Worm (Caenorhabditis elegans) whole organism, L1 larva: ENCODE measurements around the gene T25F10.3.

Experiments
- C16A3.4 ChIP-seq: fragments of 150-350 bp; optimal IDR thresholded peaks from 2 replicates; lab custom pipeline; 2014; ENCODE audit warnings: missing biosample characterization, missing genetic modification characterization
- aha-1 ChIP-seq: fragments of 150-350 bp; optimal IDR thresholded peaks from 2 replicates; lab custom pipeline; 2014; ENCODE audit warnings: missing biosample characterization, missing genetic modification characterization
- alr-1 ChIP-seq: fragments of 200-800 bp; sonication (Bioruptor generic); optimal IDR thresholded peaks from 2 replicates; lab custom pipeline; 2018; ENCODE audit warnings: borderline replicate concordance, mild to moderate bottlenecking, missing genetic modification characterization, missing compliant biosample characterization
- blmp-1 ChIP-seq: fragments of 150-350 bp; optimal IDR thresholded peaks from 2 replicates; lab custom pipeline; 2014; ENCODE audit warnings: missing biosample characterization, missing genetic modification characterization
- ceh-82 ChIP-seq, 3 experiments: fragments of 150-350 bp in 1 of 3; sonication (generic microtip) in 2 of 3; optimal IDR thresholded peaks; 2 replicates each; lab custom pipeline; 2014 to 2017; ENCODE audit warnings: missing biosample characterization in 3 of 3, missing genetic modification characterization in 3 of 3
- efl-1 ChIP-seq, 4 experiments: fragments of 150-350 bp; optimal IDR thresholded peaks in 3 of 4; peaks in 1 of 4; 1 replicate in 1 of 4; 2 replicates in 3 of 4; lab custom pipeline; 2014; ENCODE audit warnings: missing biosample characterization in 2 of 4, missing genetic modification characterization in 2 of 4, missing genetic modification reagents in 2 of 4
- egl-27 ChIP-seq, 2 experiments: fragments of 150-350 bp in 1 of 2; sonication (generic microtip); optimal IDR thresholded peaks; 3 replicates each; lab custom pipeline; 2017 to 2018; ENCODE audit warnings: missing biosample characterization in 2 of 2, missing genetic modification characterization in 2 of 2, missing genetic modification reagents in 2 of 2
- elt-2 ChIP-seq: sonication (generic microtip); optimal IDR thresholded peaks from 2 replicates; lab custom pipeline; 2016; ENCODE audit warnings: missing genetic modification characterization, mild to moderate bottlenecking, inconsistent platforms, missing compliant biosample characterization, missing genetic modification reagents
- elt-3 ChIP-seq, 6 experiments: fragments of 150-350 bp in 1 of 6; sonication (generic microtip); optimal IDR thresholded peaks; 2 replicates each; lab custom pipeline; 2017 to 2018; ENCODE audit warnings: missing biosample characterization in 6 of 6, missing genetic modification characterization in 6 of 6, inconsistent platforms in 1 of 6
- fkh-8 ChIP-seq: sonication (generic microtip); optimal IDR thresholded peaks from 2 replicates; lab custom pipeline; 2016; ENCODE audit warnings: mild to moderate bottlenecking, missing genetic modification characterization, missing compliant biosample characterization
- grh-1 ChIP-seq: fragments of 200-800 bp; sonication (Bioruptor generic); IDR thresholded peaks from 2 replicates; pipeline ENCODE4 v1.3.6; 2022; ENCODE audit warnings: missing genetic modification reagents, missing genetic modification characterization, missing compliant biosample characterization
- hlh-17 ChIP-seq: fragments of 200-800 bp; sonication (Bioruptor generic); optimal IDR thresholded peaks from 2 replicates; lab custom pipeline; 2018; ENCODE audit warnings: missing genetic modification characterization, mild to moderate bottlenecking, missing compliant biosample characterization, moderate library complexity, borderline replicate concordance
- hpl-2 ChIP-seq: fragments of 150-350 bp; optimal IDR thresholded peaks from 2 replicates; lab custom pipeline; 2014; ENCODE audit warnings: missing biosample characterization, missing genetic modification reagents, missing genetic modification characterization
- irx-1 ChIP-seq: sonication (generic microtip); optimal IDR thresholded peaks from 2 replicates; lab custom pipeline; 2016; ENCODE audit warnings: missing genetic modification characterization, missing compliant biosample characterization
- jun-1 ChIP-seq: fragments of 150-350 bp; optimal IDR thresholded peaks from 2 replicates; lab custom pipeline; 2014; ENCODE audit warnings: missing biosample characterization, missing genetic modification reagents, missing genetic modification characterization
- lin-13 ChIP-seq: fragments of 150-350 bp; optimal IDR thresholded peaks from 2 replicates; lab custom pipeline; 2014; ENCODE audit warnings: missing biosample characterization, missing genetic modification reagents, missing genetic modification characterization
- lin-14 ChIP-seq: fragments of 200-800 bp; sonication (Bioruptor generic); optimal IDR thresholded peaks from 2 replicates; lab custom pipeline; 2018; ENCODE audit warnings: mild to moderate bottlenecking, missing genetic modification characterization, moderate library complexity, missing compliant biosample characterization
- lin-35 ChIP-seq, 2 experiments: fragments of 150-350 bp; optimal IDR thresholded peaks; 2 replicates each; lab custom pipeline; 2014; ENCODE audit warnings: missing biosample characterization in 2 of 2, missing genetic modification characterization in 2 of 2, missing genetic modification reagents in 2 of 2
- lin-39 ChIP-seq: fragments of 150-350 bp; optimal IDR thresholded peaks from 2 replicates; lab custom pipeline; 2014; ENCODE audit warnings: missing biosample characterization, missing genetic modification reagents, missing genetic modification characterization
- lsy-2 ChIP-seq, 2 experiments: fragments of 150-350 bp; optimal IDR thresholded peaks; 2 replicates each; lab custom pipeline; 2014; ENCODE audit warnings: missing biosample characterization in 2 of 2, missing genetic modification characterization in 2 of 2
- mab-9 ChIP-seq: fragments of 200-800 bp; sonication (Bioruptor generic); IDR thresholded peaks from 2 replicates; pipeline ENCODE4 v1.3.6; 2022; ENCODE audit warnings: missing genetic modification reagents, missing genetic modification characterization, missing compliant biosample characterization
- mdl-1 ChIP-seq, 2 experiments: fragments of 150-350 bp; optimal IDR thresholded peaks; 2 replicates each; lab custom pipeline; 2014 to 2017; ENCODE audit warnings: missing biosample characterization in 2 of 2, missing genetic modification characterization in 2 of 2, inconsistent platforms in 1 of 2
- mef-2 ChIP-seq: fragments of 150-350 bp; optimal IDR thresholded peaks from 2 replicates; lab custom pipeline; 2014; ENCODE audit warnings: missing biosample characterization, missing genetic modification characterization
- nhr-47 ChIP-seq: sonication (generic microtip); optimal IDR thresholded peaks from 2 replicates; lab custom pipeline; 2016; ENCODE audit warnings: mild to moderate bottlenecking, missing genetic modification characterization, moderate library complexity, missing compliant biosample characterization
- nhr-71 ChIP-seq: sonication (generic microtip); optimal IDR thresholded peaks from 2 replicates; lab custom pipeline; 2016; ENCODE audit warnings: mild to moderate bottlenecking, missing genetic modification characterization, moderate library complexity, missing compliant biosample characterization
- nhr-76 ChIP-seq: sonication (generic microtip); optimal IDR thresholded peaks from 2 replicates; lab custom pipeline; 2017; ENCODE audit warnings: missing biosample characterization, missing genetic modification characterization
- nhr-84 ChIP-seq: sonication (generic microtip); optimal IDR thresholded peaks from 2 replicates; lab custom pipeline; 2017; ENCODE audit warnings: missing biosample characterization, missing genetic modification characterization
- pqm-1 ChIP-seq: sonication (generic microtip); optimal IDR thresholded peaks from 3 replicates; lab custom pipeline; 2017; ENCODE audit warnings: missing biosample characterization, missing genetic modification characterization
- snu-23 ChIP-seq: sonication (generic microtip); optimal IDR thresholded peaks from 2 replicates; lab custom pipeline; 2016; ENCODE audit warnings: missing genetic modification characterization, missing compliant biosample characterization
- sox-4 ChIP-seq: sonication (generic microtip); optimal IDR thresholded peaks from 2 replicates; lab custom pipeline; 2016; ENCODE audit warnings: missing genetic modification characterization, missing compliant biosample characterization
- unc-130 ChIP-seq: fragments of 150-350 bp; optimal IDR thresholded peaks from 2 replicates; lab custom pipeline; 2017; ENCODE audit warnings: missing biosample characterization, missing genetic modification characterization, inconsistent platforms
- unc-62 ChIP-seq: fragments of 150-350 bp; optimal IDR thresholded peaks from 2 replicates; lab custom pipeline; 2014; ENCODE audit warnings: missing biosample characterization, missing genetic modification reagents, missing genetic modification characterization
- unc-86 ChIP-seq: sonication (generic microtip); optimal IDR thresholded peaks from 2 replicates; lab custom pipeline; 2016; ENCODE audit warnings: missing genetic modification characterization, missing compliant biosample characterization
- unc-98 ChIP-seq: fragments of 200-800 bp; sonication (Bioruptor generic); IDR thresholded peaks from 2 replicates; pipeline ENCODE4 v1.3.6; 2022; ENCODE audit warnings: missing genetic modification characterization, missing compliant biosample characterization
- vab-15 ChIP-seq: sonication (generic microtip); optimal IDR thresholded peaks from 2 replicates; lab custom pipeline; 2017; ENCODE audit warnings: missing genotype, mild to moderate bottlenecking, missing genetic modification characterization, missing compliant biosample characterization
- xbp-1 ChIP-seq: sonication (generic microtip); optimal IDR thresholded peaks from 2 replicates; lab custom pipeline; 2016; ENCODE audit warnings: missing genetic modification characterization, missing compliant biosample characterization
- ztf-11 ChIP-seq, 2 experiments: sonication (generic microtip); optimal IDR thresholded peaks; 2 replicates each; lab custom pipeline; 2016 to 2017; ENCODE audit warnings: missing genetic modification characterization in 2 of 2, missing biosample characterization in 1 of 2, missing compliant biosample characterization in 1 of 2

T25F10.3 gene

DNA sequence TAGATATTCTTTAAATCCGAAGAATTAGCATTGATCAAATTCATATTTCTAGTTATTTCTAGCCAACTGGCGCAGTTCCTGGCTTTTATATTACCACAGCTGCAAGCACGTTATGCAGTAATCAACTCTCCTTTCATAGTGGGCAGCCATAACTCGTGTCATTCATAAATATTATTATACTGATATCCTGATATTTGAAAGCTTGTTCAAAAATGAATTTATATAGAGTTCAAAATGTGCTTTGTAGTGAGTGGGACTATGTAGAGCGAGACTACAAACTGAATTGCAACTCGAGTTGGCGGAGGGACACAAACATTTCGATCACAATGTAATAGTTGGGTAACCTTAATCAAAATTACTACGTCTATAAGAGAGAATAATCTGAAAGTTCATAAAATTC is 26.8 kb downstream of the T25F10.3 start, which contains the start of gene srh-30:
Gene srh-30, minus strand, starts transcription at position 101 of the 400 bp plus-strand sequence.
- TF ChIP-seq nhr-71 (tag; lab: Kevin White, UChicago) (no peak), elt-3 (tag; optimal IDR thresholded peaks at IDR 0.05; lab: Kevin White, UChicago) (no peak), jun-1 (tag; lab: Kevin White, UChicago) (no peak), unc-86 (tag; lab: Kevin White, UChicago) (no peak), lsy-2 (tag; optimal IDR thresholded peaks at IDR 0.05; lab: Kevin White, UChicago) (no peak), irx-1 (tag; lab: Kevin White, UChicago) (no peak), pqm-1 (no peak), egl-27 (tag; optimal IDR thresholded peaks at IDR 0.05; lab: Kevin White, UChicago) (no peak), fkh-8 (no peak), nhr-76 (no peak), hpl-2 (GFP tag; lab: Kevin White, UChicago) (no peak), lin-14 (GFP tag; lab: Kevin White, UChicago) (no peak), mef-2 (tag; lab: Kevin White, UChicago) (no peak)

DNA sequence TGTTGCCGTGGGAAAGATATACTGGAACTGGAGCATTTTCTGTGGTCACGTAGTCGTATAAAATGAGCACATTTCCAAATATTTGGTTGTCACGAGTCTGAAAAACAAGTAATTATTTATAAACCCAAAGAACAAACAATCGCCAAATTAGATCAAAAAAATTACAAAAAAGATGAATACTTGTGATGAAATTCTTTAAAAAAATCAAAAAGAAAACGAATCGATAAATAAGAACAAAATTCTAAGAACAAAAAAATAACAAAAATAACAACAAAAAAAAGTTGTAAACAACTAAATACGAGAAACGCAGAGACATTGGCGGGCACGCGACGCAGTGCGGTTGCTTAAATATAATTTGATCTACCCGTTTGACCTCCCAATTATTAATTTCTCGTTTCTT is 28.9 kb downstream of the T25F10.3 start, which contains the start of gene ZC404.16:
Gene ZC404.16, minus strand, starts transcription at position 101 of the 400 bp plus-strand sequence.
- TF ChIP-seq efl-1 (optimal IDR thresholded peaks at IDR 0.05; lab: Kevin White, UChicago) (no peak), efl-1 (GFP tag; optimal IDR thresholded peaks at IDR 0.05 in 1 of 2; lab: Kevin White, UChicago) (no peak), sox-4 (no peak), grh-1 (GFP tag; lab: Robert Waterston, UW) (no peak), alr-1 (tag; lab: Kevin White, UChicago) (no peak), lin-13 (GFP tag; lab: Kevin White, UChicago) (no peak), unc-98 (GFP tag; lab: Robert Waterston, UW) (no peak), lin-35 (GFP tag; optimal IDR thresholded peaks at IDR 0.05; lab: Kevin White, UChicago) (no peak), ztf-11 (tag; optimal IDR thresholded peaks at IDR 0.05; lab: Kevin White, UChicago) (no peak), snu-23 (GFP tag; lab: Kevin White, UChicago) (no peak), mdl-1 (tag; optimal IDR thresholded peaks at IDR 0.05; lab: Kevin White, UChicago) (no peak), ceh-82 (tag; optimal IDR thresholded peaks at IDR 0.05; lab: Kevin White, UChicago) (no peak), nhr-71 (tag; lab: Kevin White, UChicago) (no peak), lin-39 (tag; lab: Kevin White, UChicago) (no peak), elt-2 (tag; lab: Kevin White, UChicago) (no peak), blmp-1 (tag; lab: Kevin White, UChicago) (no peak), nhr-84 (tag; lab: Kevin White, UChicago) (no peak), mab-9 (no peak)

ce11 chrV:6775708-6776107 is 30.8 kb downstream of the T25F10.3 start, which contains the start of gene srh-28:
Gene srh-28 (minus strand): TSS chrV:6775808.
- TF ChIP-seq hlh-17 (GFP tag; lab: Kevin White, UChicago), result no peak
- TF ChIP-seq fkh-8, result peak; percentile 49
- no peak for TF ChIP-seq irx-1 (tag; lab: Kevin White, UChicago)
- peak; percentile 30 for TF ChIP-seq nhr-47 (tag; lab: Kevin White, UChicago)
- no peak for TF ChIP-seq ceh-82 (tag; optimal IDR thresholded peaks at IDR 0.05; lab: Kevin White, UChicago)
- TF ChIP-seq aha-1, result no peak
- TF ChIP-seq unc-62 (GFP tag; lab: Kevin White, UChicago), result no peak
- no peak for TF ChIP-seq xbp-1 (tag; lab: Kevin White, UChicago)
- no peak for TF ChIP-seq vab-15
- TF ChIP-seq unc-130, result no peak
- peak; percentile 17 for TF ChIP-seq nhr-71 (tag; lab: Kevin White, UChicago)
- TF ChIP-seq C16A3.4 (tag; lab: Kevin White, UChicago), result no peak
